Worm (Caenorhabditis elegans): Measurements from ENCODE around the gene ZK1321.4.

DNA sequence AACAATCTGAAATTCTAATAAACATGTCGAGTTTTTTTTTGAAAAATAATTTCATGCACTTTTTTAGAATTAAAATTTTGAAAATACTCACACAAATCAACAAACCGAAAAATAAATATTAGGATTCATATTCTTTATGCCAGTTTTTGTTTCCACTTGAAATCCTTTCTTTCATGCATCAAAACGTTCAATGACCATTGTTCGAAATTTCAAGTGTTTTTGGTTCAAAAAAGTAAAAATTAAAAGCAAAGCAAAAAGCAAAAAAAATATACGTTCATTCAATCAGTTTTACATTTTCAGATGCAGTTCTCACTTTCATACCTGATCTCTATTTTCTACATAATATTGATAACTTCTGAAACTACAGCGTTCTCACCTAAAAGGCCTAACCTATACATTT lies 20.0 kb downstream of the ZK1321.4 start, which contains the start of gene ZK1321.1:
- TF ChIP-seq nhr-25 (tag; optimal IDR thresholded peaks at IDR 0.05) (no peak), mdl-1 (tag; optimal IDR thresholded peaks at IDR 0.05) (no peak), elt-1 (tag; optimal IDR thresholded peaks at IDR 0.05) (no peak), elt-2 (tag; optimal IDR thresholded peaks at IDR 0.05) (no peak), nhr-67 (tag; optimal IDR thresholded peaks at IDR 0.05) (no peak), unc-39 (tag; optimal IDR thresholded peaks at IDR 0.05) (no peak)

Data from whole organism, L3 larva.